Worm (Caenorhabditis elegans) whole organism, L3 larva: ENCODE measurements around the gene ari-2.

Experiments used
- ZK546.5 ChIP-seq: sonication (generic microtip); optimal IDR thresholded peaks from 2 replicates; lab custom pipeline; 2017; ENCODE audit warnings: missing biosample characterization, missing genetic modification characterization
- aly-2 ChIP-seq: fragments of 150-350 bp; optimal IDR thresholded peaks from 2 replicates; lab custom pipeline; 2014; ENCODE audit warnings: missing biosample characterization, missing genetic modification characterization
- ama-1 ChIP-seq: fragments of 150-350 bp; optimal IDR thresholded peaks from 2 replicates; lab custom pipeline; 2018
- elt-2 ChIP-seq: sonication (generic microtip); optimal IDR thresholded peaks from 2 replicates; lab custom pipeline; 2016; ENCODE audit warnings: missing genetic modification reagents, mild to moderate bottlenecking, missing genetic modification characterization, missing compliant biosample characterization
- elt-3 ChIP-seq, 3 experiments: fragments of 150-350 bp in 1 of 3; sonication (generic microtip) in 2 of 3; optimal IDR thresholded peaks; 2 replicates in 2 of 3; 4 replicates in 1 of 3; lab custom pipeline; 2014 to 2017; ENCODE audit warnings: missing biosample characterization in 3 of 3, missing genetic modification characterization in 3 of 3
- fkh-2 ChIP-seq: fragments of 150-350 bp; optimal IDR thresholded peaks from 2 replicates; lab custom pipeline; 2014; ENCODE audit warnings: missing biosample characterization, missing genetic modification reagents, missing genetic modification characterization
- jun-1 ChIP-seq: fragments of 150-350 bp; optimal IDR thresholded peaks from 2 replicates; lab custom pipeline; 2014; ENCODE audit warnings: missing biosample characterization, missing genetic modification reagents, missing genetic modification characterization
- mdl-1 ChIP-seq: fragments of 150-350 bp; optimal IDR thresholded peaks from 2 replicates; lab custom pipeline; 2014; ENCODE audit warnings: missing biosample characterization, missing genetic modification characterization
- nhr-11 ChIP-seq: fragments of 150-350 bp; optimal IDR thresholded peaks from 2 replicates; lab custom pipeline; 2014; ENCODE audit warnings: missing biosample characterization, missing genetic modification characterization
- unc-39 ChIP-seq: sonication (generic microtip); optimal IDR thresholded peaks from 4 replicates; lab custom pipeline; 2017; ENCODE audit warnings: missing biosample characterization, missing genetic modification characterization
- ztf-11 ChIP-seq: fragments of 150-350 bp; optimal IDR thresholded peaks from 2 replicates; lab custom pipeline; 2014; ENCODE audit warnings: missing biosample characterization, missing genetic modification characterization

DNA sequence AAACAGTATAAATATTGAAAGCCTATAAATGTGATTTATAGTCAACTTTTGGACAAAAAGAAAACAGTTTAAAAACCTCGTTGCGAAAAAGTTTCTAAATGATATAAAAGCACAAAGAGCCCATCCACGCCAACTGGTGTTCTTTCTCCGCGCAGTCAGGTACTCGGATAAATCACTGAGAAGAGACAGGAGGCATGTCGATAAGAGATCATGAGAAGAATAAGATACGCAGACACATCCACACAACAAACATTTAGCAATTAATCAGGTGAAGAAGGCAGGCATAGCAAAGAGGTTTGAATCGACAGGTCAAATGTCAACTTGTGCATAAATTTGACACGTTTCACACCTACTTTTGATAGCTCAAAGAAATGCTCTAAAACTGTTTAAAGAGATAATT is 43.2 kb upstream of the ari-2 start:
- TF ChIP-seq ama-1 (lab: Kevin White, UChicago): no peak
- TF ChIP-seq elt-3 (tag; optimal IDR thresholded peaks at IDR 0.05; lab: Kevin White, UChicago): no peak
- no peak for TF ChIP-seq mdl-1 (tag; lab: Kevin White, UChicago)
- TF ChIP-seq ztf-11 (tag; lab: Kevin White, UChicago): no peak
- no peak for TF ChIP-seq elt-2
- no peak for TF ChIP-seq nhr-11 (tag; lab: Kevin White, UChicago)
- TF ChIP-seq aly-2 (tag; lab: Kevin White, UChicago): no peak
- no peak for TF ChIP-seq ZK546.5
- TF ChIP-seq unc-39 (tag; lab: Kevin White, UChicago): no peak
- TF ChIP-seq fkh-2 (tag; lab: Kevin White, UChicago): no peak
- TF ChIP-seq jun-1 (tag; lab: Kevin White, UChicago): no peak
